Fruit fly (Drosophila melanogaster) whole organism, embryonic: ENCODE measurements around the gene svp.

Experiments
- CG13894 ChIP-seq: fragments of 200-800 bp; sonication (Bioruptor generic); optimal IDR thresholded peaks from 3 replicates; lab custom pipeline; 2018; ENCODE audit warnings: missing biosample characterization, mild to moderate bottlenecking, missing genetic modification characterization, moderate library complexity
- CG16779 ChIP-seq: fragments of 200-800 bp; sonication (Bioruptor generic); IDR thresholded peaks from 2 replicates; pipeline ENCODE4 v1.3.6; 2022; ENCODE audit warnings: missing biosample characterization, missing genetic modification characterization
- CG17568 ChIP-seq: fragments of 200-800 bp; sonication (Bioruptor generic); optimal IDR thresholded peaks from 2 replicates; lab custom pipeline; 2018; ENCODE audit warnings: missing biosample characterization, mild to moderate bottlenecking, missing genetic modification characterization, moderate library complexity
- CG2712 ChIP-seq: fragments of 200-800 bp; optimal IDR thresholded peaks from 3 replicates; lab custom pipeline; 2019; ENCODE audit warnings: missing biosample characterization, mild to moderate bottlenecking, missing genetic modification characterization, moderate library complexity
- CG30020 ChIP-seq: fragments of 200-800 bp; optimal IDR thresholded peaks from 2 replicates; lab custom pipeline; 2019; ENCODE audit warnings: missing biosample characterization, mild to moderate bottlenecking, missing genetic modification characterization, moderate library complexity
- CG4282 ChIP-seq: fragments of 200-800 bp; sonication (Bioruptor generic); optimal IDR thresholded peaks from 2 replicates; lab custom pipeline; 2016; ENCODE audit warnings: missing biosample characterization, missing genetic modification characterization
- CG4707 ChIP-seq: fragments of 200-800 bp; sonication (Bioruptor generic); optimal IDR thresholded peaks from 2 replicates; lab custom pipeline; 2018; ENCODE audit warnings: missing biosample characterization, mild to moderate bottlenecking, missing genetic modification characterization, moderate library complexity
- CG6254 ChIP-seq: fragments of 200-800 bp; sonication (Bioruptor generic); optimal IDR thresholded peaks from 3 replicates; lab custom pipeline; 2017; ENCODE audit warnings: mild to moderate bottlenecking, missing biosample characterization, missing genetic modification reagents, missing genetic modification characterization
- CG6765 ChIP-seq: fragments of 200-800 bp; sonication (Bioruptor generic); optimal IDR thresholded peaks from 3 replicates; lab custom pipeline; 2017; ENCODE audit warnings: missing biosample characterization, mild to moderate bottlenecking, missing genetic modification characterization
- CG8924 ChIP-seq: fragments of 200-800 bp; optimal IDR thresholded peaks from 3 replicates; lab custom pipeline; 2019; ENCODE audit warnings: missing biosample characterization, mild to moderate bottlenecking, missing genetic modification characterization, moderate library complexity
- CG9437 ChIP-seq: fragments of 200-800 bp; sonication (Bioruptor generic); optimal IDR thresholded peaks from 2 replicates; lab custom pipeline; 2018; ENCODE audit warnings: missing biosample characterization, mild to moderate bottlenecking, missing genetic modification characterization
- D19A ChIP-seq: fragments of 200-800 bp; optimal IDR thresholded peaks from 3 replicates; lab custom pipeline; 2019; ENCODE audit warnings: missing biosample characterization, mild to moderate bottlenecking, missing genetic modification characterization, moderate library complexity
- Dref ChIP-seq: fragments of 200-800 bp; sonication (Bioruptor generic); IDR thresholded peaks from 2 replicates; pipeline ENCODE4 v1.3.6; 2022; ENCODE audit warnings: missing biosample characterization, missing genetic modification characterization
- E2f2 ChIP-seq: fragments of 200-800 bp; sonication (Bioruptor generic); IDR thresholded peaks from 2 replicates; pipeline ENCODE4 v1.3.6; 2022; ENCODE audit warnings: missing biosample characterization, missing genetic modification characterization
- H2.0 ChIP-seq: fragments of 200-800 bp; sonication (Bioruptor generic); IDR thresholded peaks from 2 replicates; pipeline ENCODE4 v1.3.6; 2022; ENCODE audit warnings: missing biosample characterization, missing genetic modification characterization
- HLH4C ChIP-seq: fragments of 200-800 bp; sonication (Bioruptor generic); IDR thresholded peaks from 3 replicates; pipeline ENCODE4 v1.3.6; 2022; ENCODE audit warnings: missing biosample characterization, missing genetic modification characterization; ENCODE audit not compliant: partially characterized antibody
- HLHmδ ChIP-seq: fragments of 200-800 bp; sonication (Bioruptor generic); optimal IDR thresholded peaks from 2 replicates; lab custom pipeline; 2018; ENCODE audit warnings: missing biosample characterization, mild to moderate bottlenecking, missing genetic modification characterization, moderate library complexity
- Hmr ChIP-seq: fragments of 200-800 bp; sonication (Bioruptor generic); optimal IDR thresholded peaks from 3 replicates; lab custom pipeline; 2017; ENCODE audit warnings: mild to moderate bottlenecking, missing biosample characterization, missing genetic modification reagents, missing genetic modification characterization
- Jarid2 ChIP-seq: fragments of 200-800 bp; sonication (Bioruptor generic); optimal IDR thresholded peaks from 3 replicates; lab custom pipeline; 2017; ENCODE audit warnings: mild to moderate bottlenecking, missing biosample characterization, missing genetic modification reagents, missing genetic modification characterization
- NC2α ChIP-seq: fragments of 200-800 bp; sonication (Bioruptor generic); optimal IDR thresholded peaks from 2 replicates; lab custom pipeline; 2016; ENCODE audit warnings: missing biosample characterization, missing genetic modification characterization
- NFAT ChIP-seq: fragments of 200-800 bp; sonication (Bioruptor generic); IDR thresholded peaks from 2 replicates; pipeline ENCODE4 v1.3.6; 2022; ENCODE audit warnings: missing biosample characterization, missing genetic modification characterization
- Oaz ChIP-seq: fragments of 200-800 bp; sonication (Bioruptor generic); IDR thresholded peaks from 2 replicates; pipeline ENCODE4 v1.3.6; 2022; ENCODE audit warnings: missing biosample characterization, missing genetic modification characterization
- Oli ChIP-seq: fragments of 200-800 bp; sonication (Bioruptor generic); optimal IDR thresholded peaks from 2 replicates; lab custom pipeline; 2018; ENCODE audit warnings: missing biosample characterization, mild to moderate bottlenecking, missing genetic modification characterization, moderate library complexity
- Opbp ChIP-seq: fragments of 200-800 bp; sonication (Bioruptor generic); IDR thresholded peaks from 3 replicates; pipeline ENCODE4 v1.3.6; 2022; ENCODE audit warnings: missing biosample characterization, missing genetic modification characterization; ENCODE audit not compliant: partially characterized antibody
- Rfx ChIP-seq: fragments of 200-800 bp; sonication (Bioruptor generic); IDR thresholded peaks from 2 replicates; pipeline ENCODE4 v1.3.6; 2022; ENCODE audit warnings: missing biosample characterization, missing genetic modification characterization
- Side ChIP-seq: fragments of 200-800 bp; sonication (Bioruptor generic); optimal IDR thresholded peaks from 2 replicates; lab custom pipeline; 2016; ENCODE audit warnings: missing biosample characterization, missing genetic modification characterization
- Stat92E ChIP-seq, 3 experiments: fragments of >200 bp in 2 of 3; fragments of 200-800 bp in 1 of 3; sonication (Bioruptor generic) in 1 of 3; optimal IDR thresholded peaks; 2 replicates each; lab custom pipeline; 2017 to 2019; ENCODE audit warnings: missing biosample characterization in 3 of 3, missing genetic modification characterization in 3 of 3, mild to moderate bottlenecking in 1 of 3, moderate library complexity in 1 of 3
- dan ChIP-seq: fragments of 200-800 bp; sonication (Bioruptor generic); IDR thresholded peaks from 2 replicates; pipeline ENCODE4 v1.3.6; 2022; ENCODE audit warnings: missing biosample characterization, missing genetic modification characterization
- exex ChIP-seq: fragments of 200-800 bp; sonication (Bioruptor generic); optimal IDR thresholded peaks from 4 replicates; lab custom pipeline; 2018; ENCODE audit warnings: missing biosample characterization, mild to moderate bottlenecking, missing genetic modification characterization, moderate library complexity
- grn ChIP-seq: fragments of 200-800 bp; sonication (Bioruptor generic); optimal IDR thresholded peaks from 3 replicates; lab custom pipeline; 2017; ENCODE audit warnings: missing biosample characterization, missing genetic modification characterization
- gsb-n ChIP-seq: fragments of 200-800 bp; sonication (Bioruptor generic); optimal IDR thresholded peaks from 3 replicates; lab custom pipeline; 2018; ENCODE audit warnings: missing biosample characterization, mild to moderate bottlenecking, missing genetic modification characterization
- ham ChIP-seq: fragments of 200-800 bp; sonication (Bioruptor generic); IDR thresholded peaks from 2 replicates; pipeline ENCODE4 v1.3.6; 2022; ENCODE audit warnings: missing biosample characterization, missing genetic modification characterization
- hkb ChIP-seq, 2 experiments: fragments of 200-800 bp in 1 of 2; fragments of >200 bp in 1 of 2; sonication (Bioruptor generic) in 1 of 2; IDR thresholded peaks in 1 of 2; optimal IDR thresholded peaks in 1 of 2; 2 replicates each; pipeline versions ENCODE4 v1.3.6 to Lab custom; 2017 to 2022; ENCODE audit warnings: missing biosample characterization in 1 of 2, missing genetic modification characterization in 1 of 2
- kah ChIP-seq: fragments of 200-800 bp; sonication (Bioruptor generic); optimal IDR thresholded peaks from 2 replicates; lab custom pipeline; 2018; ENCODE audit warnings: missing biosample characterization, mild to moderate bottlenecking, missing genetic modification characterization
- knrl ChIP-seq: fragments of 200-800 bp; sonication (Bioruptor generic); IDR thresholded peaks from 3 replicates; pipeline ENCODE4 v1.3.6; 2022; ENCODE audit warnings: missing biosample characterization, missing genetic modification characterization; ENCODE audit not compliant: partially characterized antibody
- mam ChIP-seq: fragments of 200-800 bp; sonication (Bioruptor generic); optimal IDR thresholded peaks from 3 replicates; lab custom pipeline; 2016; ENCODE audit warnings: missing biosample characterization, missing genetic modification characterization
- mirr ChIP-seq: fragments of 200-800 bp; sonication (Bioruptor generic); optimal IDR thresholded peaks from 3 replicates; lab custom pipeline; 2018; ENCODE audit warnings: missing biosample characterization, mild to moderate bottlenecking, missing genetic modification characterization
- odd ChIP-seq: fragments of 200-800 bp; sonication (Bioruptor generic); optimal IDR thresholded peaks from 2 replicates; lab custom pipeline; 2017; ENCODE audit warnings: missing biosample characterization, mild to moderate bottlenecking, missing genetic modification characterization
- onecut ChIP-seq: fragments of 200-800 bp; sonication (Bioruptor generic); IDR thresholded peaks from 2 replicates; pipeline ENCODE4 v1.3.6; 2022; ENCODE audit warnings: missing biosample characterization, missing genetic modification characterization
- repo ChIP-seq: fragments of 200-800 bp; sonication (Bioruptor generic); optimal IDR thresholded peaks from 2 replicates; lab custom pipeline; 2016; ENCODE audit warnings: missing biosample characterization, missing genetic modification characterization
- ro ChIP-seq: fragments of 200-800 bp; sonication (Bioruptor generic); IDR thresholded peaks from 2 replicates; pipeline ENCODE4 v1.3.6; 2022; ENCODE audit warnings: missing biosample characterization, missing genetic modification characterization
- shn ChIP-seq: fragments of 200-800 bp; sonication (Bioruptor generic); optimal IDR thresholded peaks from 3 replicates; lab custom pipeline; 2016; ENCODE audit warnings: missing biosample characterization, missing genetic modification characterization
- sna ChIP-seq: fragments of 200-800 bp; sonication (Bioruptor generic); IDR thresholded peaks from 2 replicates; pipeline ENCODE4 v1.3.6; 2022; ENCODE audit warnings: missing biosample characterization, missing genetic modification characterization; ENCODE audit not compliant: partially characterized antibody
- stwl ChIP-seq: fragments of 200-800 bp; sonication (Bioruptor generic); optimal IDR thresholded peaks from 3 replicates; lab custom pipeline; 2018; ENCODE audit warnings: missing biosample characterization, mild to moderate bottlenecking, missing genetic modification characterization, moderate library complexity
- sug ChIP-seq: fragments of 200-800 bp; optimal IDR thresholded peaks from 2 replicates; lab custom pipeline; 2019; ENCODE audit warnings: missing biosample characterization, mild to moderate bottlenecking, missing genetic modification characterization, moderate library complexity
- unc-4 ChIP-seq: fragments of 200-800 bp; sonication (Bioruptor generic); IDR thresholded peaks from 2 replicates; pipeline ENCODE4 v1.3.6; 2022; ENCODE audit warnings: missing biosample characterization, missing genetic modification characterization; ENCODE audit not compliant: partially characterized antibody

The svp gene

DNA sequence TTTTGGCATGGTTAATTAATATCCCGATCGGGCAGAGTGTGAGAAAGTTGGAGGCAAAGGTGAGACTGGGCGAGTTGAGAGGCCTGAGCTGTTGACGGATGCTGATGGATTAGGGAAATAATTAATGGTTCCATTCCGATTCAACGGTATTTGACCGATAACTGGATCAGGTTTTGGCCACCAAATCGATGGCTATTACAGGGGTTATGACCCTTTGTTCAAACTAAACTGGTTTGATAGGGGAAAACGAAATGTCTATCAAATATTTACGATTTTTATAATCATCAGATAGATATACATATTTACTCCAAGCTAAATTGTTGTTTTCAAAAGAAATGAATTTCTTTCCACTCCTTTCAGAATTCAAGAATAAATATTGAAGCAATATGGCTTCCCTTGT, at the start of gene svp, which contains the start of gene CG44037:
TSS of gene svp (plus strand) at position 301 of the 400 bp plus-strand sequence.
TSS of gene CG44037 (plus strand) at position 301 of the 400 bp plus-strand sequence.
- no peak for TF ChIP-seq kah (GFP tag; lab: Kevin White, UChicago)
- TF ChIP-seq CG30020 (tag; lab: Kevin White, UChicago) = no peak
- TF ChIP-seq gsb-n (tag; lab: Kevin White, UChicago) = no peak
- no peak for TF ChIP-seq shn (GFP tag; lab: Kevin White, UChicago)
- no peak for TF ChIP-seq ham (GFP tag; lab: Robert Waterston, UW)
- TF ChIP-seq Side = no peak
- no peak for TF ChIP-seq onecut
- TF ChIP-seq Oaz (GFP tag; lab: Robert Waterston, UW) = no peak
- no peak for TF ChIP-seq CG17568 (GFP tag; lab: Kevin White, UChicago)
- TF ChIP-seq HLHmδ (GFP tag; lab: Kevin White, UChicago) = no peak
- TF ChIP-seq CG4282 (GFP tag; lab: Kevin White, UChicago) = no peak
- TF ChIP-seq Hmr (GFP tag; lab: Kevin White, UChicago) = no peak
- no peak for TF ChIP-seq NFAT
- no peak for TF ChIP-seq ro (GFP tag; lab: Robert Waterston, UW)
- TF ChIP-seq Opbp (GFP tag; lab: Robert Waterston, UW) = no peak
- no peak for TF ChIP-seq HLH4C

DNA sequence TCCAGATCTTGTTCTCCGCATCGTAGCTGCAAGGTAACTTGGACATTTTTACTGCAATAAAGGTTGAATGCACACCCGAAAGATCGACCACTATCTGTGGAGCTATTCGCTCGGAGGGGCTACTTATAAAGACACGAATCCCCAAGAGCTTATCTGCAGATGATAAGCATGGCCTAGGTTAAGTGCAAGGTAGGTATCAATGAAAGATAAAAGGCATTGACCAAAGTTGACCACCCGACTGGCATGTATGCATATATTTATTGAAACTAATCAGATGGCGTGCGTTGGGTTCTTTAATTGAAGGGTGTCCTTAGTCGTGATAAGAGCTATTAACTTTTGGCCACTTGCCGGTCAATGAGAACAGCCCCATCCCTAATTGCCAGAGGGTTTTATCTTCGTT, 48.3 kb upstream of the svp start, which contains the start of gene CG4830:
TSS of gene CG4830 (minus strand) at position 101 of the 400 bp plus-strand sequence.
- TF ChIP-seq CG4707 = no peak
- no peak for TF ChIP-seq unc-4 (GFP tag; lab: Robert Waterston, UW)
- no peak for TF ChIP-seq Rfx (GFP tag; lab: Robert Waterston, UW)
- peak; percentile 28 for TF ChIP-seq mirr (GFP tag; lab: Kevin White, UChicago)
- TF ChIP-seq mam = no peak
- TF ChIP-seq odd = no peak
- TF ChIP-seq NC2α = no peak
- no peak for TF ChIP-seq repo (GFP tag; lab: Kevin White, UChicago)
- TF ChIP-seq ham (GFP tag; lab: Robert Waterston, UW) = no peak

DNA sequence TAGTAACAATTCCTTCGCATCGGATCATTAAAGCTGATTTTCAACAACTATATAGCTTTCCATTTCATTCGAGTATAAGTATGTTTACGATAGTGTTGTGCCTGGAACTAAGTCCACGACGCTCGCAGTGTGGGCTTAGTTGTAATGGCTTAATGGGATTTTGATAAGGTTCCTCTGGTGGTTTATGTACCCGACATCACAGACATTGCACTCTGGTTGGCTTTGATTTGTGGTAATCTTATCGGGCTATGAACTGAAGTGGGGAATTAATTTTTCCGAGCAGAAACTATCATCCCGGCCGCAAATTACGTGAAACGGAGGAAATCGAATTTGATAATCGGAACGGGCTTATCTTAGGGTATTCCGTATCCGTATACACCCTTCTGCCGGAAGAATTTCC, 47.0 kb upstream of the svp start:
- no peak for TF ChIP-seq CG9437 (GFP tag; lab: Kevin White, UChicago)
- TF ChIP-seq Jarid2 (GFP tag; lab: Kevin White, UChicago) = no peak
- no peak for TF ChIP-seq CG2712 (tag; lab: Kevin White, UChicago)
- TF ChIP-seq grn = peak; percentile 43
- TF ChIP-seq exex (tag; lab: Kevin White, UChicago) = peak; percentile 84
- TF ChIP-seq dan = no peak
- TF ChIP-seq H2.0 (GFP tag; lab: Robert Waterston, UW) = no peak
- peak; percentile 64 for TF ChIP-seq sug (tag; lab: Kevin White, UChicago)
- TF ChIP-seq CG6765 (GFP tag; lab: Kevin White, UChicago) = no peak
- no peak for TF ChIP-seq Dref (GFP tag; lab: Robert Waterston, UW)
- no peak for TF ChIP-seq CG16779 (GFP tag; lab: Robert Waterston, UW)
- TF ChIP-seq Oli (tag; lab: Kevin White, UChicago) = no peak
- TF ChIP-seq mirr (GFP tag; lab: Kevin White, UChicago) = peak; percentile 80

DNA sequence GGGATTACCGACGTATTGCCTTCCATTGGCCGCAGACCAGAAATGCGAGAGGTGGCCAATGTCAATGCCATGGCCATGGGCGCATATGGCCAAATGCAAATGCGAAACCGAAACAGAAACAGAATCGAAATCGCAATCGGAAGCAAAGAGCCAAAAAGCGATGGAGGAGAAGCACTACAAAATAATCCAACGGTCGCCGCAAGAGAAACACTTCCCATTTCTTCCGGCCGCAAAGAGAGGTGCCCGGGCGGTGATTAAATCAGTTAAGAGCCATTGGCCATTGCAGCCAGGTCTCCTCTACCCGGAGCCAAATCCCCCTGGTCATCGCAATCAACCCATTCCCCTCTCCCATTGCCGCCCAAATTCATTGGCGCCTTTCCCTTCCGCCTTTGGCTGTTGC, 44.3 kb upstream of the svp start, which contains the start of gene CG14742:
TSS of gene CG14742 (plus strand) at position 301 of the 400 bp plus-strand sequence.
- TF ChIP-seq knrl (GFP tag; lab: Robert Waterston, UW) (no peak), E2f2 (GFP tag; lab: Robert Waterston, UW) (no peak), CG8924 (tag; lab: Kevin White, UChicago) (no peak), D19A (tag; lab: Kevin White, UChicago) (no peak), CG6254 (no peak), Stat92E (GFP tag; optimal IDR thresholded peaks at IDR 0.05; lab: Kevin White, UChicago) (no peak), CG13894 (tag; lab: Kevin White, UChicago) (no peak), stwl (no peak), hkb (optimal IDR thresholded peaks at IDR 0.05; lab: Kevin White, UChicago) (no peak), hkb (GFP tag; IDR thresholded peaks at IDR 0.05; lab: Robert Waterston, UW) (no peak), sna (GFP tag; lab: Robert Waterston, UW) (no peak), grn (no peak)
- TF ChIP-seq, all 482 proteins: peak for 0
